Worm (Caenorhabditis elegans): ENCODE data around the gene K09C6.2.

Gene K09C6.2

ce11 chrV:908681-909080, 52.0 kb downstream of the K09C6.2 start:
- TF ChIP-seq pha-4 (tag; optimal IDR thresholded peaks at IDR 0.05) (no peak), egl-5 (tag; optimal IDR thresholded peaks at IDR 0.05) (no peak), nhr-67 (tag; optimal IDR thresholded peaks at IDR 0.05) (no peak), nhr-237 (tag; optimal IDR thresholded peaks at IDR 0.05) (no peak), mml-1 (tag; optimal IDR thresholded peaks at IDR 0.05) (no peak), nfya-1 (tag; optimal IDR thresholded peaks at IDR 0.05; ENCODE audit: insufficient read depth) (no peak), ztf-4 (tag; optimal IDR thresholded peaks at IDR 0.05) (no peak), mdl-1 (tag; optimal IDR thresholded peaks at IDR 0.05) (no peak), nhr-11 (tag; optimal IDR thresholded peaks at IDR 0.05) (no peak), pqm-1 (tag; optimal IDR thresholded peaks at IDR 0.05) (no peak), jun-1 (tag; optimal IDR thresholded peaks at IDR 0.05) (no peak), tbx-2 (tag; optimal IDR thresholded peaks at IDR 0.05) (no peak)

- TF ChIP-seq lin-15B (tag; optimal IDR thresholded peaks at IDR 0.05) (peak; percentile 55), elt-3 (tag; optimal IDR thresholded peaks at IDR 0.05) (peak in 1 of 3 experiments; percentile 61), ztf-11 (tag; optimal IDR thresholded peaks at IDR 0.05) (no peak), pqm-1 (tag; optimal IDR thresholded peaks at IDR 0.05) (peak; percentile 79), pha-4 (tag; optimal IDR thresholded peaks at IDR 0.05) (peak; percentile 17), elt-2 (tag; optimal IDR thresholded peaks at IDR 0.05) (peak; percentile 96)
These were observed 53.9 kb downstream of the K09C6.2 start for ce11 chrV:910588-910987.

ce11 chrV:911474-911873, 54.8 kb downstream of the K09C6.2 start, which contains the start of gene adh-5:
Gene adh-5 (plus strand): TSS chrV:911774.
- TF ChIP-seq ceh-16 (tag; optimal IDR thresholded peaks at IDR 0.05), result no peak
- no peak for TF ChIP-seq tbx-2 (tag; optimal IDR thresholded peaks at IDR 0.05)
- no peak for TF ChIP-seq nhr-67 (tag; optimal IDR thresholded peaks at IDR 0.05)
- TF ChIP-seq unc-62 (GFP tag; optimal IDR thresholded peaks at IDR 0.05), result no peak
- TF ChIP-seq pha-4 (tag; optimal IDR thresholded peaks at IDR 0.05), result no peak
- no peak for TF ChIP-seq daf-12 (tag; optimal IDR thresholded peaks at IDR 0.05)
- TF ChIP-seq nhr-237 (tag; optimal IDR thresholded peaks at IDR 0.05), result no peak
- TF ChIP-seq unc-39 (tag; optimal IDR thresholded peaks at IDR 0.05), result no peak
- TF ChIP-seq skn-1 (tag; optimal IDR thresholded peaks at IDR 0.05), result no peak
- TF ChIP-seq nhr-76 (tag; optimal IDR thresholded peaks at IDR 0.05), result no peak
- TF ChIP-seq mdl-1 (tag; optimal IDR thresholded peaks at IDR 0.05), result no peak
- no peak for TF ChIP-seq nhr-77 (tag; optimal IDR thresholded peaks at IDR 0.05)
- no peak for TF ChIP-seq ama-1 (optimal IDR thresholded peaks at IDR 0.05)
- no peak for TF ChIP-seq eor-1 (tag; optimal IDR thresholded peaks at IDR 0.05)
- TF ChIP-seq mml-1 (tag; optimal IDR thresholded peaks at IDR 0.05), result no peak
- no peak for TF ChIP-seq nfya-1 (tag; optimal IDR thresholded peaks at IDR 0.05; ENCODE audit: insufficient read depth)
- no peak for TF ChIP-seq elt-3 (tag; optimal IDR thresholded peaks at IDR 0.05)
- no peak for TF ChIP-seq nhr-12 (tag; optimal IDR thresholded peaks at IDR 0.05)
- TF ChIP-seq ZK546.5 (tag; optimal IDR thresholded peaks at IDR 0.05), result no peak

All from whole organism, L3 larva.